Worm (Caenorhabditis elegans): ENCODE data around the gene srw-54.

DNA sequence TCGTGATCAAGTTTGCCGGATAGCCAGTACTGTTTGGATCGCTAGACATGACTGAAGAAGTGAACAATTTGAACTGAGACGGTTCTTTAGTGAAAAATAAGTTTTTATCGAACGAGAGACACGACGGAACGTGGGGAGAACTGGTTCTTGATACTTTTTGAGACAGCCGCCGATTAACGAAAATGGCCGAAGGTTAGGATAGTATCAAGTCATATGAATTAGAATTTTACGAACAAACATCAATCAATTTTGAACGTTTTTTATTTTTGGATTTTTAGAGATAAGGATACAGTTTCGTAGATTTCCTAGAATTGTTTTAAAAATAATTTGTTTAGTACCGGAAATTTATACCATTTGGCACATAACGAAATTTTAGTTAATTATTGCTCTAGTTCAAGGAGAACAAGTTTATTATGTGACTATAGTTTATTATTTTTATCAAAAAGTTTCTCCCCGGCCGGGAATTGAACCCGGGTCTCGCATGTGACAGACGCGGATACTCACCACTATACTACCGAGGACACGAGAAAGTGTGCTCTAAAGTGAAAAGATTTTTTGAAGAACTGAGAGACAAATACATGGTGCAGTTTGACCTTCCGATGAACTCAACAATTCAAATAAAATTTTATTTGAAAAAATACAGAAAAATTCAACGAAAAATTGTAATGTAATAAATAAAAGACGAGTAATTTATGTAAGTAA is 37.3 kb downstream of the srw-54 start, which contains the start of gene W06G6.20:
- TF ChIP-seq nhr-237 (tag; optimal IDR thresholded peaks at IDR 0.05) (no peak), ceh-28 (tag; optimal IDR thresholded peaks at IDR 0.05) (no peak), zag-1 (tag; optimal IDR thresholded peaks at IDR 0.05) (no peak), fos-1 (tag; optimal IDR thresholded peaks at IDR 0.05) (no peak), lin-15B (tag; optimal IDR thresholded peaks at IDR 0.05) (no peak)

All from whole organism, L4 larva.